Fruit fly (Drosophila melanogaster): ENCODE measurements around the gene Cyp4ac3.

Cyp4ac3 gene

DNA sequence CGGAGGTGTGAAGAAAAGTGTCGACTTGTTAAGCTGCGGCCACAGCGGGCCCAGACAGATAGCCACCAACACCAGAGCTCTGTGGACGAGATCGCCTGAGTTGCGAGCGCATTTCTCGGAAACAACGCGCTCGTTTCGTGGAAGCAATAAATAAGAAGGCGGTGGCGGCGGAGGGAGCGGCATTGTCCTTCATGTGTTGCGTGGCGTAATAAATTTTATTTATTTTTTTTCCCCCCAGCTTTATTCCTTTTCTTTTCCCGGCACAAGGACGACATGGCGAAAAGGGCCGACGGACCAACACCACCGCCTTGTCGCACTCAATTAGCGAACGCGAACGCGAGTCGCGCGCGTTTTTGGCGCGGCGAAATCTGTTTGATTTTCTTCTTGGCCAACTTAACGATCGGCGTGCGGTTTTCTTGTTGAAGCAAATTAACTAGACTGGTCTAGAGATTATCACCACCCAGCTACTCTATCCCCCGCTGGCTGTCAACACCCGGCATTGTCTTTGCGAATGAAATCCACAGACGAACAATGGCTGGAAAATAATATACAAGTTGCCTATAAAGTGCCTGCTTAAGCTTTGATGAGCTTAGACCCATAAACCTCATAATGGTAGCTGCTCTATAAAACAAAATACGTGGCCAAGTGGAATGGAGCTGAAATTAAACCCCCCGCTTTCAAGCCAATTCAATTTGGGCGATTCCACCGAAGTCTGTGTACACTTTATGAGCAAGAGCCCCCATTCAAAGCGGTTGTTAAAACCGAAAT is 9.0 kb upstream of the Cyp4ac3 start:
- TF ChIP-seq CG32264 (GFP tag; optimal IDR thresholded peaks at IDR 0.05) (no peak), Dfd (GFP tag; optimal IDR thresholded peaks at IDR 0.05) (no peak), br (GFP tag; optimal IDR thresholded peaks at IDR 0.05) (no peak), psq (GFP tag; optimal IDR thresholded peaks at IDR 0.05) (no peak), Rel (GFP tag; optimal IDR thresholded peaks at IDR 0.05) (no peak), Rel (tag; optimal IDR thresholded peaks at IDR 0.05) (no peak), h (GFP tag; optimal IDR thresholded peaks at IDR 0.05) (no peak)

dm6 chr2L:5260267-5260666 is 8.0 kb upstream of the Cyp4ac3 start:
- TF ChIP-seq sage (GFP tag; optimal IDR thresholded peaks at IDR 0.05) (no peak), dl (GFP tag; optimal IDR thresholded peaks at IDR 0.05; ENCODE audit: insufficient read depth in 1 of 2, partially characterized antibody in 2 of 2) (no peak), Myc (optimal IDR thresholded peaks at IDR 0.05) (no peak), Rel (GFP tag; optimal IDR thresholded peaks at IDR 0.05) (no peak), Rel (tag; optimal IDR thresholded peaks at IDR 0.05) (no peak), fru (GFP tag; optimal IDR thresholded peaks at IDR 0.05) (no peak), Abd-B (GFP tag; optimal IDR thresholded peaks at IDR 0.05) (no peak), dsf (GFP tag; optimal IDR thresholded peaks at IDR 0.05; ENCODE audit: borderline replicate concordance) (no peak), Jra (GFP tag; optimal IDR thresholded peaks at IDR 0.05) (no peak), brk (GFP tag; optimal IDR thresholded peaks at IDR 0.05) (no peak), Sp1 (GFP tag; optimal IDR thresholded peaks at IDR 0.05) (no peak), Hnf4 (GFP tag; optimal IDR thresholded peaks at IDR 0.05) (no peak), CrebA (GFP tag; optimal IDR thresholded peaks at IDR 0.05; ENCODE audit: borderline replicate concordance) (no peak), Dfd (GFP tag; optimal IDR thresholded peaks at IDR 0.05) (no peak), br (GFP tag; optimal IDR thresholded peaks at IDR 0.05) (no peak), Mio (GFP tag; optimal IDR thresholded peaks at IDR 0.05) (no peak), psq (GFP tag; optimal IDR thresholded peaks at IDR 0.05) (no peak), usp (GFP tag; optimal IDR thresholded peaks at IDR 0.05) (no peak)

DNA sequence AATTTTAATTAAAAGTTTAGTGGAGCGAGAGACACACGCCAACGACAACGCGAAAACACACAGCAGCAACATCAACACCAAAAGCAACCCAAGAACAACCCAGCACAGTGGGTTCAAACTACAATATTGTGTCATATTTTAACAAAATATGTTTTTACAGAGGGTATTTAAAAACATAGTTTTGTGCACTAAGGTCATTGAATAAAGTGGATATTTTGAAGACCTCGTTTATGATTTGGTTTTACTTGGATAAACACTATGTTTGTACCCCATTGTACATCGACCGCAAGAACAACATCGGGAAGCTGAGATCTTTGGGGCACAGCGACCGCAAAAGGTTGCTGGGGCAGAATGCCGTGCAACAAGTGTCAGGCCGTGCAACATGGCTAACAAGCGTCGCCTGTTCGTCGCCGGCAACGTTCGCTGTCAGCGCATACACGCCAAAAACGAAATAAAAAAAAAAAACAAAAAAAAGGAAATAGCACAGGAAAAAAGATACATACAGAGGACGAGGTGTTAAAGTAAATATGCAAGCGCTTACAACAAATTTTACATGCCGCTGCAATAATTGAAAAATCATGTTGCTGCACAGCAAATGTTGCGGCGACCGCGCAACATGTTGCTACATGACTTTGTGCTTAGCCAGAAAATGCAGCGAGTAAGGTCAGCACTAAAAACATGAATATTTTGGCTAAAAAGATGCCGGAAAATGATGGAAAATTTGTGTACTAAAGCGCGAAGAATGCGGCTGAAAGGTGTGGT is 6.9 kb upstream of the Cyp4ac3 start:
- TF ChIP-seq fru (GFP tag; optimal IDR thresholded peaks at IDR 0.05) (peak; percentile 90), brk (GFP tag; optimal IDR thresholded peaks at IDR 0.05) (peak; percentile 84), Jra (GFP tag; optimal IDR thresholded peaks at IDR 0.05) (peak; percentile 71), GATAd (GFP tag; optimal IDR thresholded peaks at IDR 0.05) (no peak), rgr (GFP tag; optimal IDR thresholded peaks at IDR 0.05) (peak; percentile 90), Abd-B (GFP tag; optimal IDR thresholded peaks at IDR 0.05) (no peak), CG32264 (GFP tag; optimal IDR thresholded peaks at IDR 0.05) (peak; percentile 83), Dif (GFP tag; optimal IDR thresholded peaks at IDR 0.05; ENCODE audit: partially characterized antibody) (no peak), Myc (optimal IDR thresholded peaks at IDR 0.05) (no peak), sage (GFP tag; optimal IDR thresholded peaks at IDR 0.05) (peak; percentile 85), h (GFP tag; optimal IDR thresholded peaks at IDR 0.05) (peak; percentile 92), Mio (GFP tag; optimal IDR thresholded peaks at IDR 0.05) (no peak), foxo (GFP tag; optimal IDR thresholded peaks at IDR 0.05) (peak; percentile 38 to 91), jim (GFP tag; optimal IDR thresholded peaks at IDR 0.05) (no peak), tai (GFP tag; optimal IDR thresholded peaks at IDR 0.05) (peak; percentile 63), dmrt93B (GFP tag; optimal IDR thresholded peaks at IDR 0.05) (peak; percentile 66), CG9705 (GFP tag; optimal IDR thresholded peaks at IDR 0.05) (peak; percentile 84), Rel (GFP tag; optimal IDR thresholded peaks at IDR 0.05) (peak; percentile 66), Rel (tag; optimal IDR thresholded peaks at IDR 0.05) (peak; percentile 70), pan (optimal IDR thresholded peaks at IDR 0.05) (no peak), lola (GFP tag; optimal IDR thresholded peaks at IDR 0.05) (no peak), dl (GFP tag; optimal IDR thresholded peaks at IDR 0.05; ENCODE audit: insufficient read depth in 1 of 2, partially characterized antibody in 2 of 2) (no peak), woc (GFP tag; optimal IDR thresholded peaks at IDR 0.05) (peak; percentile 91), Hnf4 (GFP tag; optimal IDR thresholded peaks at IDR 0.05) (peak; percentile 84), br (GFP tag; optimal IDR thresholded peaks at IDR 0.05) (peak; percentile 92), OdsH (GFP tag; optimal IDR thresholded peaks at IDR 0.05) (peak; percentile 85), psq (GFP tag; optimal IDR thresholded peaks at IDR 0.05) (peak; percentile 86), CrebA (GFP tag; optimal IDR thresholded peaks at IDR 0.05; ENCODE audit: borderline replicate concordance) (no peak), Vsx2 (GFP tag; optimal IDR thresholded peaks at IDR 0.05; ENCODE audit: partially characterized antibody) (no peak), Sp1 (GFP tag; optimal IDR thresholded peaks at IDR 0.05) (peak; percentile 86), Hr78 (GFP tag; optimal IDR thresholded peaks at IDR 0.05) (no peak), Dfd (GFP tag; optimal IDR thresholded peaks at IDR 0.05) (no peak), ey (GFP tag; optimal IDR thresholded peaks at IDR 0.05) (peak; percentile 85), dsf (GFP tag; optimal IDR thresholded peaks at IDR 0.05; ENCODE audit: borderline replicate concordance) (peak; percentile 32), Hr83 (GFP tag; optimal IDR thresholded peaks at IDR 0.05; ENCODE audit: poor library complexity, severe bottlenecking) (no peak), HLH106 (tag; optimal IDR thresholded peaks at IDR 0.05) (peak; percentile 92), N (GFP tag; optimal IDR thresholded peaks at IDR 0.05) (no peak), usp (GFP tag; optimal IDR thresholded peaks at IDR 0.05) (no peak), sv (GFP tag; optimal IDR thresholded peaks at IDR 0.05) (no peak)

All from whole organism, wandering third instar larva.